Worm (Caenorhabditis elegans) whole organism, young adult: ENCODE measurements around the gene F10G7.5.
A peak's percentile ranks its signal among the peaks of the same experiment; 100 is the strongest.

Experiments
- F37B4.10 ChIP-seq: fragments of 200-800 bp; sonication (Bioruptor generic); IDR thresholded peaks from 2 replicates; pipeline ENCODE4 v1.3.6; 2022; ENCODE audit warnings: missing genetic modification characterization, missing compliant biosample characterization
- F49E8.2 ChIP-seq: sonication (generic microtip); optimal IDR thresholded peaks from 3 replicates; lab custom pipeline; 2017; ENCODE audit warnings: missing genetic modification characterization, mild to moderate bottlenecking, missing compliant biosample characterization, antibody characterized with exemption, moderate library complexity; ENCODE audit not compliant: insufficient read depth
- F52B5.7 ChIP-seq: sonication (generic microtip); optimal IDR thresholded peaks from 2 replicates; lab custom pipeline; 2016; ENCODE audit warnings: mild to moderate bottlenecking, missing genetic modification characterization, missing compliant biosample characterization
- Y56A3A.18 ChIP-seq: fragments of 200-800 bp; sonication (Bioruptor generic); IDR thresholded peaks from 2 replicates; pipeline ENCODE4 v1.3.6; 2022; ENCODE audit warnings: missing genetic modification reagents, missing genetic modification characterization, missing compliant biosample characterization
- Y79H2A.3 ChIP-seq: fragments of 200-800 bp; sonication (Bioruptor generic); conservative IDR thresholded peaks from 2 replicates; pipeline ENCODE4 v1.3.6; 2022; ENCODE audit warnings: missing genetic modification reagents, missing genetic modification characterization, missing compliant biosample characterization
- akir-1 ChIP-seq: fragments of 200-800 bp; sonication (Bioruptor generic); optimal IDR thresholded peaks from 2 replicates; lab custom pipeline; 2018; ENCODE audit warnings: mild to moderate bottlenecking, missing genetic modification characterization, moderate library complexity, missing compliant biosample characterization
- aptf-2 ChIP-seq: fragments of 200-800 bp; sonication (Bioruptor generic); conservative IDR thresholded peaks from 2 replicates; pipeline ENCODE4 v1.3.6; 2022; ENCODE audit warnings: missing genetic modification reagents, missing genetic modification characterization, missing compliant biosample characterization
- atf-7 ChIP-seq: sonication (generic microtip); optimal IDR thresholded peaks from 2 replicates; lab custom pipeline; 2017; ENCODE audit warnings: mild to moderate bottlenecking, missing genetic modification characterization, missing compliant biosample characterization
- attf-3 ChIP-seq: fragments of 200-800 bp; sonication (Bioruptor generic); conservative IDR thresholded peaks from 2 replicates; pipeline ENCODE4 v1.3.6; 2022; ENCODE audit warnings: missing genetic modification reagents, missing genetic modification characterization, missing compliant biosample characterization
- attf-5 ChIP-seq: fragments of 200-800 bp; sonication (Bioruptor generic); optimal IDR thresholded peaks from 2 replicates; lab custom pipeline; 2018; ENCODE audit warnings: mild to moderate bottlenecking, missing genetic modification characterization, missing compliant biosample characterization
- ccch-3 ChIP-seq: fragments of 200-800 bp; sonication (Bioruptor generic); optimal IDR thresholded peaks from 2 replicates; lab custom pipeline; 2018; ENCODE audit warnings: mild to moderate bottlenecking, missing genetic modification characterization, missing compliant biosample characterization
- cebp-1 ChIP-seq, 2 experiments: fragments of 200-800 bp in 1 of 2; sonication (Bioruptor generic) in 1 of 2; sonication (generic microtip) in 1 of 2; IDR thresholded peaks in 1 of 2; optimal IDR thresholded peaks in 1 of 2; 2 replicates each; pipeline versions ENCODE4 v1.3.6 to Lab custom; 2017 to 2022; ENCODE audit warnings: missing compliant biosample characterization in 2 of 2, missing genetic modification characterization in 2 of 2, mild to moderate bottlenecking in 1 of 2, missing genetic modification reagents in 1 of 2, moderate library complexity in 1 of 2
- ceh-100 ChIP-seq: fragments of 200-800 bp; sonication (Bioruptor generic); IDR thresholded peaks from 2 replicates; pipeline ENCODE4 v1.3.6; 2022; ENCODE audit warnings: missing genetic modification reagents, missing genetic modification characterization, missing compliant biosample characterization
- ceh-79 ChIP-seq: sonication (generic microtip); optimal IDR thresholded peaks from 2 replicates; lab custom pipeline; 2017; ENCODE audit warnings: mild to moderate bottlenecking, missing genetic modification characterization, missing compliant biosample characterization
- die-1 ChIP-seq: sonication (generic microtip); optimal IDR thresholded peaks from 2 replicates; lab custom pipeline; 2016; ENCODE audit warnings: missing genotype, mild to moderate bottlenecking, missing genetic modification characterization, missing compliant biosample characterization
- dox-1 ChIP-seq: fragments of 200-800 bp; sonication (Bioruptor generic); IDR thresholded peaks from 2 replicates; pipeline ENCODE4 v1.3.6; 2022; ENCODE audit warnings: missing genetic modification reagents, missing genetic modification characterization, missing compliant biosample characterization
- egl-18 ChIP-seq: fragments of 200-800 bp; sonication (Bioruptor generic); IDR thresholded peaks from 2 replicates; pipeline ENCODE4 v1.3.6; 2022; ENCODE audit warnings: missing genetic modification reagents, missing genetic modification characterization, missing compliant biosample characterization
- egl-44 ChIP-seq: fragments of 200-800 bp; sonication (Bioruptor generic); IDR thresholded peaks from 2 replicates; pipeline ENCODE4 v1.3.6; 2022; ENCODE audit warnings: missing genetic modification reagents, missing genetic modification characterization, missing compliant biosample characterization
- hlh-26 ChIP-seq: fragments of 200-800 bp; sonication (Bioruptor generic); conservative IDR thresholded peaks from 2 replicates; pipeline ENCODE4 v1.3.6; 2022; ENCODE audit warnings: missing genetic modification reagents, missing genetic modification characterization, missing compliant biosample characterization
- hmg-1.2 ChIP-seq: fragments of 200-800 bp; sonication (Bioruptor generic); IDR thresholded peaks from 2 replicates; pipeline ENCODE4 v1.3.6; 2022; ENCODE audit warnings: missing genetic modification reagents, missing genetic modification characterization, missing compliant biosample characterization
- let-607 ChIP-seq, 2 experiments: fragments of 200-800 bp in 1 of 2; sonication (Bioruptor generic) in 1 of 2; sonication (generic microtip) in 1 of 2; optimal IDR thresholded peaks; 2 replicates each; lab custom pipeline; 2016 to 2018; ENCODE audit warnings: mild to moderate bottlenecking in 2 of 2, missing compliant biosample characterization in 2 of 2, missing genetic modification characterization in 2 of 2, moderate library complexity in 2 of 2, missing genotype in 1 of 2
- lsy-27 ChIP-seq: sonication (generic microtip); optimal IDR thresholded peaks from 2 replicates; lab custom pipeline; 2017; ENCODE audit warnings: missing genetic modification characterization, mild to moderate bottlenecking, missing compliant biosample characterization, antibody characterized with exemption, missing genotype, borderline replicate concordance; ENCODE audit not compliant: insufficient read depth
- madf-6 ChIP-seq: fragments of 200-800 bp; sonication (Bioruptor generic); IDR thresholded peaks from 2 replicates; pipeline ENCODE4 v1.3.6; 2022; ENCODE audit warnings: missing genetic modification reagents, missing genetic modification characterization, missing compliant biosample characterization
- mcd-1 ChIP-seq: fragments of 200-800 bp; sonication (Bioruptor generic); IDR thresholded peaks from 2 replicates; pipeline ENCODE4 v1.3.6; 2022; ENCODE audit warnings: missing genetic modification reagents, missing genetic modification characterization, missing compliant biosample characterization
- nfya-1 ChIP-seq: sonication (generic microtip); optimal IDR thresholded peaks from 2 replicates; lab custom pipeline; 2017; ENCODE audit warnings: antibody characterized with exemption, missing compliant biosample characterization, missing genetic modification characterization, borderline replicate concordance; ENCODE audit not compliant: insufficient read depth
- nhr-80 ChIP-seq: sonication (generic microtip); optimal IDR thresholded peaks from 2 replicates; lab custom pipeline; 2016; ENCODE audit warnings: missing genetic modification characterization, missing compliant biosample characterization
- repo-1 ChIP-seq: sonication (generic microtip); optimal IDR thresholded peaks from 2 replicates; lab custom pipeline; 2017; ENCODE audit warnings: mild to moderate bottlenecking, missing genetic modification characterization, missing compliant biosample characterization
- snpc-4 ChIP-seq, 5 experiments: fragments of 150-350 bp in 1 of 5; sonication (generic microtip) in 4 of 5; optimal IDR thresholded peaks; 2 replicates each; lab custom pipeline; 2014 to 2018; ENCODE audit warnings: missing genetic modification characterization in 5 of 5, missing biosample characterization in 3 of 5, antibody characterized with exemption in 2 of 5, mild to moderate bottlenecking in 2 of 5, missing compliant biosample characterization in 2 of 5, missing genotype in 2 of 5, moderate library complexity in 2 of 5, missing genetic modification reagents in 1 of 5
- somi-1 ChIP-seq: fragments of 200-800 bp; sonication (Bioruptor generic); optimal IDR thresholded peaks from 2 replicates; lab custom pipeline; 2018; ENCODE audit warnings: mild to moderate bottlenecking, missing genetic modification characterization, missing compliant biosample characterization
- tbx-9 ChIP-seq: sonication (generic microtip); optimal IDR thresholded peaks from 2 replicates; lab custom pipeline; 2016; ENCODE audit warnings: borderline replicate concordance, missing genetic modification characterization, inconsistent platforms, missing compliant biosample characterization
- unc-62 ChIP-seq: fragments of 150-350 bp; optimal IDR thresholded peaks from 2 replicates; lab custom pipeline; 2014; ENCODE audit warnings: missing biosample characterization, missing genetic modification reagents, missing genetic modification characterization
- ztf-3 ChIP-seq: fragments of 200-800 bp; sonication (Bioruptor generic); optimal IDR thresholded peaks from 2 replicates; lab custom pipeline; 2018; ENCODE audit warnings: mild to moderate bottlenecking, missing genetic modification characterization, missing compliant biosample characterization
- ztf-6 ChIP-seq: fragments of 200-800 bp; sonication (Bioruptor generic); IDR thresholded peaks from 2 replicates; pipeline ENCODE4 v1.3.6; 2022; ENCODE audit warnings: missing genetic modification reagents, missing genetic modification characterization, missing compliant biosample characterization

Gene F10G7.5

ce11 chrII:4710120-4710519, 16.9 kb downstream of the F10G7.5 start, which contains the start of gene tag-151 (continued):
- no peak for TF ChIP-seq egl-18 (GFP tag; lab: Robert Waterston, UW)
- no peak for TF ChIP-seq unc-62
- TF ChIP-seq hlh-26 (GFP tag; lab: Robert Waterston, UW) = no peak
- no peak for TF ChIP-seq somi-1 (GFP tag; lab: Kevin White, UChicago)
- TF ChIP-seq ccch-3 = no peak
- peak; percentile 40 for TF ChIP-seq madf-6 (GFP tag; lab: Robert Waterston, UW)
- no peak for TF ChIP-seq nfya-1 (tag; lab: Kevin White, UChicago)
- no peak for TF ChIP-seq die-1
- TF ChIP-seq ztf-3 (GFP tag; lab: Kevin White, UChicago) = no peak
- no peak for TF ChIP-seq ceh-100

DNA sequence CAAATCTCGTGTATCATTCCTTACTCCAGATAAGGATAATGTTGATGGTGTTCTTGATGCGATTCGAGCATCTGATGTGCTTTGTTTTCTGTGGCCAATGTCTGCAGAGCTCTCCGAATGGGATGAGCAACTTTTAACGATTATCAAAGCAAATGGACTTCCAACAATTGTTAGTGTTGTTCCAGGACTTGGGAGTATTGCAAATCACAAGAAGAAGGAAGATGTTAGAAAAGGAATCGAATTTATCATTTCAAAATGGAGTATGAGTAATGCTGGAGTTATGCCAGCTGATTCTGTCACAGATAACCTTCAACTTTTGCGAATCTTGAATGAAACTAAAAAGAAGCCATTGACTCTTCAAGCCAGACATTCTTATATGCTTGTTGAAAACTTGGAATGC, 17.6 kb downstream of the F10G7.5 start:
- TF ChIP-seq repo-1 (tag; lab: Kevin White, UChicago) (no peak), unc-62 (no peak), tbx-9 (tag; lab: Kevin White, UChicago) (no peak), ceh-79 (no peak), attf-3 (GFP tag; lab: Robert Waterston, UW) (no peak), F37B4.10 (GFP tag; lab: Robert Waterston, UW) (no peak), Y56A3A.18 (GFP tag; lab: Robert Waterston, UW) (no peak), attf-5 (GFP tag; lab: Kevin White, UChicago) (no peak), ztf-6 (no peak), aptf-2 (GFP tag; lab: Robert Waterston, UW) (no peak), F52B5.7 (tag; lab: Kevin White, UChicago) (no peak)

DNA sequence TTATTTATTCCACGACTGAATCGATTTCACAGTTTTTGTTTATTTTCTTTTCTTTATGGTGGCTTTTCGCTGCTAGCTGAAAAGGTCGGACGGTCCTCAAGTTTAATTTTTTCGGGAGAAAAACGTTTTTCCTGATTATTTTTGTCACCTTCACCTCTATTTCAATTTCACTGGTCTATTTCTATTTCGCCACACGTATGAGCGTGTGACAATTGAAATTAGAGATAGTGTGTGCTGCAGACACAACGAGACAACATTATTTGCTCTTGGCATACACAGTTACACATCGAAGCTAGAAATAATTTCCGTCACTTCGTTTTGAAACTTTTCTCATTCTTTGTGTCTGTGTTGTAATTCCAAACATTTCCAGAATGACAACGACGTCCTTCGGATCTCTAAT, 22.5 kb downstream of the F10G7.5 start, which contains the start of gene F41C3.8:
Gene F41C3.8, plus strand, starts transcription at position 371 of the 400 bp plus-strand sequence.
- peak; percentile 89 for TF ChIP-seq nhr-80 (tag; lab: Kevin White, UChicago)
- TF ChIP-seq mcd-1 (GFP tag; lab: Robert Waterston, UW) = no peak
- peak; percentile 50 for TF ChIP-seq attf-5 (GFP tag; lab: Kevin White, UChicago)
- TF ChIP-seq let-607 (tag; optimal IDR thresholded peaks at IDR 0.05; lab: Kevin White, UChicago) = peak in 1 of 2 experiments; percentile 87
- TF ChIP-seq snpc-4 (GFP tag; optimal IDR thresholded peaks at IDR 0.05; lab: Kevin White, UChicago) = no peak
- no peak for TF ChIP-seq snpc-4 (tag; optimal IDR thresholded peaks at IDR 0.05; lab: Kevin White, UChicago)
- no peak for TF ChIP-seq akir-1 (GFP tag; lab: Kevin White, UChicago)
- 0 out of 2 replicates have a peak, but pooled peaks have one; percentile 24 for TF ChIP-seq dox-1 (GFP tag; lab: Robert Waterston, UW)
- 0 out of 2 replicates have a peak, but pooled peaks have one; percentile 29 for TF ChIP-seq cebp-1 (GFP tag; IDR thresholded peaks at IDR 0.05; lab: Robert Waterston, UW)
- TF ChIP-seq cebp-1 (tag; optimal IDR thresholded peaks at IDR 0.05; lab: Kevin White, UChicago) = peak; percentile 70
- TF ChIP-seq Y79H2A.3 (GFP tag; lab: Robert Waterston, UW) = no peak
- no peak for TF ChIP-seq egl-44
- TF ChIP-seq atf-7 (tag; lab: Kevin White, UChicago) = no peak
- no peak for TF ChIP-seq lsy-27

DNA sequence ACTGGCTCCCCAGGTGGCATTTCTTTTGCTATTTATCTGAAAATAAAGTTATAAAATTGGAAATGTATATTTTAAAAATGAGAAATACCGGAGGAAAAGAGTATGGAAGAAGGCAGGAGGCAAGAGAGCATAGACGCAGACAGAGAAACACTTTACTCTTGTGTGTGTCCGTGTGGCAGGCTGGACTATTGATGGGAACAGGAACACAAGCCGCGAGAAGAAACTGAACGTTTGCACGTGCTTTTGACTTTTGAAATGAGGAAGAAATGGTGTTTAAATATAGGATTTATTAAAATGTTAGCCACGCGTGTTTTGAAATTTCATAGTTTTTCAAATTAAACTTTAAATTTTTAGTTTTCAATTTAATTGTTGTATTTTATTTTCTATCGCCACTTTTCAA, 32.9 kb downstream of the F10G7.5 start, which contains the start of gene F10G7.10:
Gene F10G7.10, minus strand, starts transcription at position 145 of the 400 bp plus-strand sequence.
- TF ChIP-seq F49E8.2 (tag; lab: Kevin White, UChicago) (no peak), snpc-4 (GFP tag; optimal IDR thresholded peaks at IDR 0.05; lab: Kevin White, UChicago) (no peak), snpc-4 (tag; optimal IDR thresholded peaks at IDR 0.05; lab: Kevin White, UChicago) (no peak), attf-5 (GFP tag; lab: Kevin White, UChicago) (peak; percentile 46), cebp-1 (GFP tag; IDR thresholded peaks at IDR 0.05; lab: Robert Waterston, UW) (no peak), cebp-1 (tag; optimal IDR thresholded peaks at IDR 0.05; lab: Kevin White, UChicago) (peak; percentile 62), hmg-1.2 (GFP tag; lab: Robert Waterston, UW) (peak; percentile 35; the same call in 1 of the 2 replicates)
